Worm (Caenorhabditis elegans) whole organism, L4/young adult: ENCODE measurements around the gene T16G12.4.

ENCODE experiments used
- W03F9.2 ChIP-seq: fragments of 150-350 bp; optimal IDR thresholded peaks from 2 replicates; lab custom pipeline; 2014; ENCODE audit warnings: missing biosample characterization, missing genetic modification characterization
- dao-5 ChIP-seq: sonication (generic microtip); optimal IDR thresholded peaks from 2 replicates; lab custom pipeline; 2016; ENCODE audit warnings: missing genotype, missing genetic modification characterization, moderate library complexity, missing compliant biosample characterization

DNA sequence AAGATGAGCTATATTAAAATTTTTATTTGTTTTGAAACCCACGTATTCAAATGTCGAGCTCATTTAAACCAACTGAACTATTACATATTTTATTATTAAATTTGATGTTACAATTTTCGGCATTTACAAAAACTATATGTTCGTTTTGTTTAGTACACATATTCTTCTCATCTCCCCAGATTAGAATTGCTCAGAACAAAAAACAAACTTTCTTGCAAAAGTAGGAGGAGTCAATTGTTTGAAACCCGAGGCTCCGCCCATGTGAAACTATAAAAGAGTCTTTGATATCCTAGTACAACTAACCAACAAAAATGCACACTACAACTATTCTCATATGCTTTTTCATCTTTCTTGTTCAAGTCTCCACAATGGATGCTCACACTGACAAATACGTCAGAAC lies 31.6 kb upstream of the T16G12.4 start, which contains the start of gene ins-22:
- TF ChIP-seq W03F9.2 (tag; lab: Kevin White, UChicago) (no peak), dao-5 (tag; lab: Kevin White, UChicago) (no peak)
